Fruit fly (Drosophila melanogaster): ENCODE measurements around the gene Tmx3.

Tmx3 gene

dm6 chr3L:16272338-16272959, 43.5 kb downstream of the Tmx3 start, which contains the start of gene CG13066:
TSS of gene CG13066 (plus strand) at chr3L:16272909.
- no peak for TF ChIP-seq noc (tag; optimal IDR thresholded peaks at IDR 0.05)

- no peak for TF ChIP-seq noc (tag; optimal IDR thresholded peaks at IDR 0.05)
Observed at dm6 chr3L:16275391-16276017, 46.6 kb downstream of the Tmx3 start.

dm6 chr3L:16277135-16277534, 48.2 kb downstream of the Tmx3 start, which contains the start of gene CG13065:
TSS of gene CG13065 (plus strand) at chr3L:16277435.
- TF ChIP-seq noc (tag; optimal IDR thresholded peaks at IDR 0.05) = no peak

dm6 chr3L:16279171-16279570, 50.3 kb downstream of the Tmx3 start, which contains the start of gene CG13050:
TSS of gene CG13050 (minus strand) at chr3L:16279271.
- no peak for TF ChIP-seq noc (tag; optimal IDR thresholded peaks at IDR 0.05)

- no peak for TF ChIP-seq noc (tag; optimal IDR thresholded peaks at IDR 0.05)
Observed at dm6 chr3L:16279987-16280454, 51.1 kb downstream of the Tmx3 start, which contains the start of gene CG13064. TSS of gene CG13064 (plus strand) at chr3L:16280404.
